Worm (Caenorhabditis elegans): ENCODE results near the gene cthd-1.

Gene cthd-1

DNA sequence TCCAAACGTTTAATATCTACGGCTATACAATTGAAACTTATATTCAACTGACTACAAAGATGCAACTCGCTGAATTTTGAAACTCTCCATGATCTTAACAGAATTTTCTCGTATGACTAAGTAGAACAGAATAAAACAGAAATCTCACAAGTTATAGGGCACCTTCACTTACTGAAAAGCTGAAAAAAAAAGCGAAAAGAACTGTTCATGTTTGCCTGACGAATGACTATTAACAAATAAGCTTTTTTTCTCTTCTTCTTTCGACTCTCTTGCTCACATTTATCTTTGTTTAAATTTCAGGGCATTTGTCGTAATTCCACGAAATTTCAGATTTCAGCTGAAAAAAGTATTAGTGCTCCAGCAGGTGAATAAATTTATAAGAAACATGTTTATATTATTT, 24.7 kb downstream of the cthd-1 start, which contains the start of gene xbx-6:
Gene xbx-6, plus strand, starts transcription at position 301 of the 400 bp plus-strand sequence.
- TF ChIP-seq unc-62 (GFP tag; optimal IDR thresholded peaks at IDR 0.05) (no peak), snpc-4 (tag; optimal IDR thresholded peaks at IDR 0.05) (no peak), unc-39 (tag; optimal IDR thresholded peaks at IDR 0.05) (no peak), elt-1 (tag; optimal IDR thresholded peaks at IDR 0.05; ENCODE audit: borderline replicate concordance, insufficient read depth) (no peak), ces-1 (GFP tag; optimal IDR thresholded peaks at IDR 0.05) (no peak), mls-2 (tag; optimal IDR thresholded peaks at IDR 0.05) (no peak), sem-2 (GFP tag; optimal IDR thresholded peaks at IDR 0.05) (no peak), M03D4.4 (tag; optimal IDR thresholded peaks at IDR 0.05) (no peak)

DNA sequence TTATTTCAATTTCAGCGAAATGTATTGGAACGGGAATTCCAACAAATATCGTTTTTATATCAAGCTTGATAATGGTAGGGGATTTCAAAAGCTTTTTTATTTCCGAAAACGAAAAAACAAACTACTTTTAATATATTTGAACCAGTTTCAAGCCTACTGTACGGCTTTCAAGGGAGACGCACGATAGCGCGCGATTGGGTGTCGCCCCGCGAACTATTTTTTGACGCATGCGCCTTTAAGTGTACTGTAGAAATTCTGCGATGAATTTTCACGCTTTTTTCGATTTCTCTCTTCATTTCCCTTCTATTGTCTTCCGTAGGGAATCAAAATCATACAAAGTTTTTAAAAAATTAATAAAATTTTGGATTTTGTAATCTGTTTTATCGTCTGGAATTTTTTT, 25.5 kb downstream of the cthd-1 start:
- no peak for TF ChIP-seq drap-1 (GFP tag; optimal IDR thresholded peaks at IDR 0.05)
- no peak for TF ChIP-seq blmp-1 (tag; optimal IDR thresholded peaks at IDR 0.05)
- TF ChIP-seq bed-3 (GFP tag; optimal IDR thresholded peaks at IDR 0.05) = no peak
- TF ChIP-seq nhr-76 (tag; optimal IDR thresholded peaks at IDR 0.05) = no peak
- no peak for TF ChIP-seq pha-4 (tag; optimal IDR thresholded peaks at IDR 0.05)
- TF ChIP-seq lin-32 (GFP tag; optimal IDR thresholded peaks at IDR 0.05) = no peak
- TF ChIP-seq tbx-8 (GFP tag; optimal IDR thresholded peaks at IDR 0.05) = no peak
- TF ChIP-seq nhr-28 (tag; optimal IDR thresholded peaks at IDR 0.05) = no peak
- no peak for TF ChIP-seq ztf-11 (tag; optimal IDR thresholded peaks at IDR 0.05)

ce11 chrV:9704399-9704798, 26.3 kb downstream of the cthd-1 start:
- TF ChIP-seq nhr-2 (tag; optimal IDR thresholded peaks at IDR 0.05) (no peak), nhr-237 (tag; optimal IDR thresholded peaks at IDR 0.05) (peak; percentile 18), lsy-2 (tag; optimal IDR thresholded peaks at IDR 0.05) (peak; percentile 3), mep-1 (tag; optimal IDR thresholded peaks at IDR 0.05) (peak; percentile 11), zip-8 (tag; optimal IDR thresholded peaks at IDR 0.05) (no peak), ceh-43 (GFP tag; optimal IDR thresholded peaks at IDR 0.05) (no peak), M03D4.4 (tag; optimal IDR thresholded peaks at IDR 0.05) (no peak), ces-1 (GFP tag; optimal IDR thresholded peaks at IDR 0.05) (peak; percentile 66)

ce11 chrV:9706592-9706991, 28.5 kb downstream of the cthd-1 start:
- no peak for TF ChIP-seq blmp-1 (tag; optimal IDR thresholded peaks at IDR 0.05)

DNA sequence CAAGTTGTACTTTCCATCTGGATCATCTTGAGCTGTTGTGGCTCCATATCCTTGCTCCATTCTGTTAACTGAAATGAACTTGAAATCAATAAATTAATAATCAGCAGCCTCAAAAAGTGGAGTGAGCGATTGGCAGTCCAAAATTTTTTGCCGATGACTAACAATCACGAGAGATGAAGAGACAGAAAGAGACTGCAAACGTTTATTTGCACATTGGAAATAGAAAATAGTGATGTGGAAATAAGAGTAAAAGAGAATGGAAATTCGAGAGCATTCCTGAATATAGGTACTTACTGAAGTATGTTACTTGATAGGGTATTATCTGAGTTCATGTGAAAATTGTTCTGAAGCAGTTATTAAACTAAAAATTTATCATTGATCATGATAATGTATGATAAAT, 31.7 kb downstream of the cthd-1 start, which contains the start of gene tag-120:
Gene tag-120, minus strand, starts transcription at position 68 of the 400 bp plus-strand sequence.
- TF ChIP-seq elt-1 (tag; optimal IDR thresholded peaks at IDR 0.05; ENCODE audit: borderline replicate concordance, insufficient read depth) (no peak), blmp-1 (tag; optimal IDR thresholded peaks at IDR 0.05) (no peak)

DNA sequence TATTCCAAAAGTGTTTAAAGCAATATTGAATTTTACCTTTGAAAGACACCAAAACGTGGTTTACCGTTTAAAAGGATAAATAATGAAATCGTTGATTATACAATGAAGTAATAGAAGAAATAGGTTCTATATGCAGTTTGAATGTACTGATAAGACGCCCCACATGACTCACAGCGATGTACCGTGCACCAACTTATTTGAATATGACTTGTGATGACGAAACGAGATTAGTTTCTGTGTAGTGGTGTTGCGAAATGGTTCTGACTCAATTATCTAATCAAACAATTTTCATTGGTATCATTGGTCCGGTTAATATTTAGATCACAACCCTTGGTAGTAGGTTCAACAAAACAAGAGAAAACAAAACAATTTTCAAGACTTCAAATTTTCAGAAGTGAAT, 33.1 kb downstream of the cthd-1 start:
- TF ChIP-seq sptf-1 (tag; optimal IDR thresholded peaks at IDR 0.05) = no peak
- no peak for TF ChIP-seq lin-13 (tag; optimal IDR thresholded peaks at IDR 0.05)

DNA sequence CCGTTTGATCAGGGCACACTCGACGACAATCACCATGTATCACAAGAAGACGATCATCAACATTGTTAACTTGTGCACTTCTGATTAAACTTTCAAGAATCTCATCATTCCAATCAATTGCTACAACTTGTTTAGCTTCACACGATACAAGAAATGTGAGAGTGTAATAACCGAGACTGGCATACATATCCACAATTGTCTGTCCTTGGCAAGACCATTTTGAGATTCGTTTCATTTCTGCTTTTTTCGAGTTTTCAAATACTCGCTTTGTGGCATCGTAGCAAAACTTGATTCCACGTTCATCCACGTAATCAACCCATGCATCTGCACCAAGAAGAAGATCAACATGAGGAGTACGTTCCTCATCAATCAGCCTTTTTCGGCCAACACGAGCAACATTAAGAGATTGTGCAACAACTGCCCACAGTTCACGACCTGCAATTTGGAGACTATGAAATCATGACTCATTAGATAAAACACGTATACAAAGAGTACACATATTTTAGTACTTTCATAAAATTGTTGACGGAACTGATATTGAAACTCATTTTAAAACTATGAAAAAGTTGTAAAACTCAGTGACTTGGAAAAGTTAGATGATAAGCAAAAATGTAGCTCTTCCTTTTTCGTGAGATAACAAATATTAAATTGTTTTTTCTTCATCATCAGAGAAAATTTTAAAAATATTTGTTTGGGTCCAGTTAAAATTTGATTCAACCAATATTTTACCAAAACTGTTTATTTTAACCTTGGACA, 34.5 kb downstream of the cthd-1 start:
- TF ChIP-seq ztf-11 (tag; optimal IDR thresholded peaks at IDR 0.05) (no peak), mep-1 (tag; optimal IDR thresholded peaks at IDR 0.05) (no peak), drap-1 (GFP tag; optimal IDR thresholded peaks at IDR 0.05) (no peak), lsy-2 (tag; optimal IDR thresholded peaks at IDR 0.05) (no peak), nhr-237 (tag; optimal IDR thresholded peaks at IDR 0.05) (no peak), ceh-43 (GFP tag; optimal IDR thresholded peaks at IDR 0.05) (no peak), sem-2 (GFP tag; optimal IDR thresholded peaks at IDR 0.05) (no peak), nhr-2 (tag; optimal IDR thresholded peaks at IDR 0.05) (no peak), nhr-28 (tag; optimal IDR thresholded peaks at IDR 0.05) (no peak), mls-2 (tag; optimal IDR thresholded peaks at IDR 0.05) (no peak), blmp-1 (tag; optimal IDR thresholded peaks at IDR 0.05) (no peak), hlh-1 (tag; optimal IDR thresholded peaks at IDR 0.05) (no peak), pha-4 (tag; optimal IDR thresholded peaks at IDR 0.05) (no peak), M03D4.4 (tag; optimal IDR thresholded peaks at IDR 0.05) (no peak)

Data from whole organism, mixed stage, embryonic.